Fruit fly (Drosophila melanogaster) whole organism, embryonic: ENCODE data around the gene CG5639.

Source experiments
- CG10274 ChIP-seq: fragments of 200-800 bp; sonication (Bioruptor generic); optimal IDR thresholded peaks from 3 replicates; lab custom pipeline; 2017; ENCODE audit warnings: missing biosample characterization, mild to moderate bottlenecking, missing genetic modification characterization
- CG13424 ChIP-seq: fragments of 200-800 bp; sonication (Bioruptor generic); optimal IDR thresholded peaks from 2 replicates; lab custom pipeline; 2019; ENCODE audit warnings: missing biosample characterization, mild to moderate bottlenecking, missing genetic modification characterization, moderate library complexity
- Dfd ChIP-seq, 2 experiments: fragments of >200 bp; optimal IDR thresholded peaks; 2 replicates each; lab custom pipeline; 2017; ENCODE audit warnings: missing biosample characterization in 2 of 2, missing genetic modification characterization in 2 of 2
- E2f1 ChIP-seq: fragments of 200-800 bp; sonication (Bioruptor generic); IDR thresholded peaks from 2 replicates; pipeline ENCODE4 v1.3.6; 2022; ENCODE audit warnings: missing biosample characterization, missing genetic modification characterization
- NfI ChIP-seq: fragments of 200-800 bp; sonication (Bioruptor generic); optimal IDR thresholded peaks from 3 replicates; lab custom pipeline; 2018; ENCODE audit warnings: missing biosample characterization, mild to moderate bottlenecking, missing genetic modification characterization, moderate library complexity
- gsb-n ChIP-seq: fragments of 200-800 bp; sonication (Bioruptor generic); optimal IDR thresholded peaks from 3 replicates; lab custom pipeline; 2018; ENCODE audit warnings: missing biosample characterization, mild to moderate bottlenecking, missing genetic modification characterization
- jigr1 ChIP-seq: fragments of 200-800 bp; sonication (Bioruptor generic); IDR thresholded peaks from 3 replicates; pipeline ENCODE4 v1.3.6; 2022; ENCODE audit warnings: missing biosample characterization, missing genetic modification characterization
- repo ChIP-seq: fragments of 200-800 bp; sonication (Bioruptor generic); optimal IDR thresholded peaks from 2 replicates; lab custom pipeline; 2016; ENCODE audit warnings: missing biosample characterization, missing genetic modification characterization
- sug ChIP-seq: fragments of 200-800 bp; optimal IDR thresholded peaks from 2 replicates; lab custom pipeline; 2019; ENCODE audit warnings: missing biosample characterization, mild to moderate bottlenecking, missing genetic modification characterization, moderate library complexity
- unpg ChIP-seq: fragments of 200-800 bp; sonication (Bioruptor generic); optimal IDR thresholded peaks from 3 replicates; lab custom pipeline; 2018; ENCODE audit warnings: missing biosample characterization, mild to moderate bottlenecking, missing genetic modification characterization, moderate library complexity

- TF ChIP-seq CG10274 (GFP tag; lab: Kevin White, UChicago) (no peak), sug (no peak), gsb-n (tag; lab: Kevin White, UChicago) (no peak), jigr1 (GFP tag; lab: Robert Waterston, UW) (no peak), E2f1 (GFP tag; lab: Robert Waterston, UW) (no peak), CG13424 (tag; lab: Kevin White, UChicago) (no peak), repo (GFP tag; lab: Kevin White, UChicago) (no peak), Dfd (GFP tag; optimal IDR thresholded peaks at IDR 0.05; lab: Kevin White, UChicago) (no peak), unpg (GFP tag; lab: Kevin White, UChicago) (no peak), NfI (GFP tag; lab: Kevin White, UChicago) (no peak)
Measured at dm6 chr3R:27579422-27579821, 16.5 kb downstream of the CG5639 start.
